Fruit fly (Drosophila melanogaster): ENCODE results near the gene CG15578.

CG15578 gene

DNA sequence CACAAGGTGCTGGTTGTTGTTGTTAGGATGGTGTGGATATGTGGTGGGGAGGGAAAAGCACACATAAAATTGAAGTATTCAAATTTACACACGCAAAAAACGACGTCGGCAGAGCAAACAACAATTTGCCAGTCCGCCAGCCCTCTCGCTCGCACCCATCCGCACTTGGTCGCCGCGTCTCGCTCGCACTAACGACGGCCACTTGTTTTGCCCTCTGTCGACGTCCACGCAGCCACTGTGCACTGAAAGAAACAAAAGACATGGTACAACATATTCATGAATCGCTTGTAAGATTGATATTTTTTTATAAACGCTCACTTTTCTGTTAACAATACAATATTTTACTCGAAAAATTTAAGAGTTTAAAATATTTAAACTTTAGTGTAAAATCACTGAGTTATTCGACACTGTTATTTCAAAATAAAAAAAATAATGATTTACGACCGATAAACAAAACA is 46.2 kb upstream of the CG15578 start (continued):
- TF ChIP-seq CG17328 (GFP tag; IDR thresholded peaks at IDR 0.05): peak; percentile 36; the same call in 1 of the 2 replicates
- no peak for TF ChIP-seq CG15601 (tag; optimal IDR thresholded peaks at IDR 0.05)
- no peak for TF ChIP-seq MBD-R2 (GFP tag; IDR thresholded peaks at IDR 0.05)
- TF ChIP-seq Ssrp (tag; optimal IDR thresholded peaks at IDR 0.05): peak; percentile 38
- peak; percentile 54 for TF ChIP-seq CG4424 (GFP tag; optimal IDR thresholded peaks at IDR 0.05)
- TF ChIP-seq CG8089 (GFP tag; optimal IDR thresholded peaks at IDR 0.05): no peak
- TF ChIP-seq CG12942 (GFP tag; optimal IDR thresholded peaks at IDR 0.05): no peak
- TF ChIP-seq Stat92E (GFP tag; optimal IDR thresholded peaks at IDR 0.05): no peak
- TF ChIP-seq CG15479 (GFP tag; optimal IDR thresholded peaks at IDR 0.05): no peak
- TF ChIP-seq CG17385 (GFP tag; optimal IDR thresholded peaks at IDR 0.05): peak; percentile 51
- peak; percentile 38 for TF ChIP-seq CG13624 (GFP tag; optimal IDR thresholded peaks at IDR 0.05)
- no peak for TF ChIP-seq hth (optimal IDR thresholded peaks at IDR 0.05)
- no peak for TF ChIP-seq pzg (GFP tag; optimal IDR thresholded peaks at IDR 0.05)
- no peak for TF ChIP-seq CG7745 (tag; optimal IDR thresholded peaks at IDR 0.05)
- TF ChIP-seq Dip3 (GFP tag; optimal IDR thresholded peaks at IDR 0.05): peak; percentile 65
- TF ChIP-seq CG5245 (GFP tag; optimal IDR thresholded peaks at IDR 0.05): no peak
- TF ChIP-seq CG12744 (GFP tag; optimal IDR thresholded peaks at IDR 0.05): no peak
- peak; percentile 7 for TF ChIP-seq shn (GFP tag; optimal IDR thresholded peaks at IDR 0.05)
- TF ChIP-seq CG7928 (GFP tag; optimal IDR thresholded peaks at IDR 0.05): no peak
- TF ChIP-seq CG6813 (GFP tag; optimal IDR thresholded peaks at IDR 0.05): peak; percentile 48
- peak; percentile 2 for TF ChIP-seq CG11723 (GFP tag; optimal IDR thresholded peaks at IDR 0.05)
- TF ChIP-seq sisA (GFP tag; IDR thresholded peaks at IDR 0.05): peak; percentile 54
- peak; percentile 34 for TF ChIP-seq Deaf1 (tag; optimal IDR thresholded peaks at IDR 0.05)
- TF ChIP-seq CG10209 (GFP tag; optimal IDR thresholded peaks at IDR 0.05): peak; percentile 57
- TF ChIP-seq CG2875 (GFP tag; optimal IDR thresholded peaks at IDR 0.05): no peak
- peak; percentile 46 for TF ChIP-seq Blimp-1 (GFP tag; optimal IDR thresholded peaks at IDR 0.05)
- peak; percentile 14 for TF ChIP-seq CG10274 (GFP tag; optimal IDR thresholded peaks at IDR 0.05)
- TF ChIP-seq Atf-2 (GFP tag; optimal IDR thresholded peaks at IDR 0.05): peak; percentile 9
- TF ChIP-seq CG5953 (GFP tag; IDR thresholded peaks at IDR 0.05): no peak
- TF ChIP-seq zf30C (GFP tag; optimal IDR thresholded peaks at IDR 0.05): peak; percentile 39
- no peak for TF ChIP-seq ken (GFP tag; IDR thresholded peaks at IDR 0.05)
- no peak for TF ChIP-seq CG8944 (GFP tag; optimal IDR thresholded peaks at IDR 0.05)
- TF ChIP-seq al (GFP tag; IDR thresholded peaks at IDR 0.05): peak; percentile 35; the same call in 1 of the 2 replicates
- TF ChIP-seq Dfd (GFP tag; optimal IDR thresholded peaks at IDR 0.05): no peak

DNA sequence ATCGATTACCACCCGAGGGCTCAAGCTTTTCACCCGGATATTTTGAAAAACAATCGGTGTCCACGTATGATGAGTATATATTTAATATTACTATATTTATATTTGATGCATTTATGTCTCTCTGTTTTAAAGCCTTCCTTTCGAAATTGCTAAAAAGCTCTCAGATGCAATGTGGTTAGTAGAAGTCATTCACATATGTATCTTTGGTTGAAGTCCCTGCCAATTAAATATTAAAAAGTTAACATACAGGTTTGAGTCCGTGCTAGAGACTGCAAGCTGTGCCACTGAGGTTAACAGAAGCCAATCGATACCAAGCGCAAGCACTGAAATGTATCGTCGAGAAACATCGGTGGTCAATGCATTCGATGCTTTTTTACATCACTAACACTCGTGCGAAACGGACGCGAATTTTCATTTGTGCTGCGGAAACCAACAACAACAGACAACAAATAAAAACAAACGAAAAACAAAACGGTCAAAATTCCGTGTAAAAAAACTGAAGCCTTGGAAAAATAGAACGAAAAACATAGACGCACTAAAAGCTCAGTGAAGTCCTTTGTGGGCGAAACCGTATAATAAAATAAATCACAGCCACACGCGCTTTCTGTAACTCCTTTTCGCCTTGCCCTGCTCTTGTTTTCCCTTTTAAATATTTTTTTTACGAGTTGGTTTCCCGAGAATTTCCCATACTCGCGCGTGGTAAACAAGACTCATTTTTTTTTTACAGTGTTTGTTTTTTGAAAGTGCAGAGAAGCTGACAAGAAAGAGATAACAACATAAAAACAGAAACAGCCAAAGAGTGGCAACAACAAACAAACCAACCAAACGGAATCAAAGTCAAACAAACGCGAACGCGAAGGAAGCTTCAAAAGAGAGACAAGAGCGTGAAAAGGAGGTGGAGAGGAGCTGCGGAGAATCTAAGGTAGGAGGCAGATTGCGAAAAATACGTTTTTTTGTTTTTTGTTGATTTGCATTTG is 44.8 kb upstream of the CG15578 start, which contains the start of gene norpA:
TSS of gene norpA (plus strand) at position 393 of the 977 bp plus-strand sequence.
- TF ChIP-seq nau (GFP tag; optimal IDR thresholded peaks at IDR 0.05) (peak; percentile 40), mirr (GFP tag; optimal IDR thresholded peaks at IDR 0.05) (no peak), gcm2 (GFP tag; optimal IDR thresholded peaks at IDR 0.05) (peak; percentile 22), BEAF-32 (GFP tag; optimal IDR thresholded peaks at IDR 0.05) (peak; percentile 90), Rfx (GFP tag; IDR thresholded peaks at IDR 0.05) (peak; percentile 59), ato (GFP tag; IDR thresholded peaks at IDR 0.05; ENCODE audit: partially characterized antibody) (peak; percentile 93), CG1602 (GFP tag; optimal IDR thresholded peaks at IDR 0.05) (no peak), Drgx (GFP tag; IDR thresholded peaks at IDR 0.05) (peak; percentile 61), CoRest (tag; optimal IDR thresholded peaks at IDR 0.05) (peak; percentile 24), CG31388 (GFP tag; optimal IDR thresholded peaks at IDR 0.05) (no peak), sens (GFP tag) (peak; percentile 91), Sin3A (optimal IDR thresholded peaks at IDR 0.05) (peak; percentile 46), rib (GFP tag; IDR thresholded peaks at IDR 0.05) (peak; percentile 56; the same call in 1 of the 2 replicates), Mad (GFP tag; optimal IDR thresholded peaks at IDR 0.05) (peak; percentile 16), Nf-YA (GFP tag; IDR thresholded peaks at IDR 0.05) (no peak), ci (GFP tag; IDR thresholded peaks at IDR 0.05) (peak; percentile 10; the same call in 1 of the 3 replicates), mld (GFP tag; IDR thresholded peaks at IDR 0.05; ENCODE audit: partially characterized antibody) (peak; percentile 92)

Data from whole organism, embryonic.